Worm (Caenorhabditis elegans): Measurements from ENCODE around the gene clec-127.
A peak's percentile ranks its signal among the peaks of the same experiment; 100 is the strongest.

The clec-127 gene

DNA sequence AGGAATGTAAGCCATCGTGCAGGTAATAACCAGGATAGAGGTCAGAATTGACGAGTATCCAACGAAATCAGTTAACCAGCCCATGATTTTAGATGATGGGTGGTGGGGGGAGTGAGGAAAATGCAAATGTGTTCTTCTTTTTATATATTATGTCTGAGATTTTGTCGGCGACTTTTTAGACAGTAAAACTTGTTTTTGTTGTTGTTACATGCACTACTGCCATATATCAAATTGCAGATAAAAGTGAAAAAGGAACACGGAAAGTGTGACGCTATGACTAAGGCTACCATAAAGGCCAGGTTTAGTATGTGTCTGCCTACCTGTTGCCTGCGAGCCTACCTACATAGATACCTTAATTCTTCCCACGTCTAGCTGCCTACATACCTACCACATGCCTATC is 44.9 kb downstream of the clec-127 start, which contains the start of gene col-72:
Gene col-72, minus strand, starts transcription at position 101 of the 400 bp plus-strand sequence.
- no peak for TF ChIP-seq hmg-4 (GFP tag; optimal IDR thresholded peaks at IDR 0.05)
- TF ChIP-seq flt-1 (GFP tag; IDR thresholded peaks at IDR 0.05), result no peak
- TF ChIP-seq tbx-37 (GFP tag; conservative IDR thresholded peaks at IDR 0.05), result no peak
- TF ChIP-seq ceh-13 (GFP tag; optimal IDR thresholded peaks at IDR 0.05), result no peak

ce11 chrII:3520988-3521850 is 47.8 kb downstream of the clec-127 start, which contains the start of gene W09G10.9:
Gene W09G10.9, plus strand, starts transcription at chrII:3521800.
- peak; percentile 91 for TF ChIP-seq sea-1 (GFP tag; conservative IDR thresholded peaks at IDR 0.05)
- TF ChIP-seq hmg-4 (GFP tag; optimal IDR thresholded peaks at IDR 0.05), result peak; percentile 82
- peak; percentile 72 for TF ChIP-seq hnd-1 (tag; optimal IDR thresholded peaks at IDR 0.05)
- peak; percentile 92 for TF ChIP-seq tbx-11 (GFP tag; IDR thresholded peaks at IDR 0.05)
- no peak for TF ChIP-seq ama-1 (optimal IDR thresholded peaks at IDR 0.05)
- TF ChIP-seq aly-1 (tag; optimal IDR thresholded peaks at IDR 0.05), result peak; percentile 75
- TF ChIP-seq pes-1 (GFP tag; IDR thresholded peaks at IDR 0.05), result peak; percentile 95
- peak; percentile 30 for TF ChIP-seq tra-4 (tag; optimal IDR thresholded peaks at IDR 0.05)
- TF ChIP-seq ceh-13 (GFP tag; optimal IDR thresholded peaks at IDR 0.05), result peak; percentile 70
- peak; percentile 93 for TF ChIP-seq tbx-37 (GFP tag; conservative IDR thresholded peaks at IDR 0.05)
- peak; percentile 57 for TF ChIP-seq hmbx-1 (tag; optimal IDR thresholded peaks at IDR 0.05)
- peak; percentile 96 for TF ChIP-seq scrt-1 (GFP tag; IDR thresholded peaks at IDR 0.05)
- peak; percentile 58 for TF ChIP-seq ets-7 (tag; optimal IDR thresholded peaks at IDR 0.05)
- TF ChIP-seq F13C5.2 (tag; optimal IDR thresholded peaks at IDR 0.05), result peak; percentile 59
- TF ChIP-seq flt-1 (GFP tag; IDR thresholded peaks at IDR 0.05), result peak; percentile 91
- peak; percentile 83 for TF ChIP-seq ceh-36 (tag; optimal IDR thresholded peaks at IDR 0.05)
- peak; percentile 28 for TF ChIP-seq B0310.2 (tag; optimal IDR thresholded peaks at IDR 0.05)

DNA sequence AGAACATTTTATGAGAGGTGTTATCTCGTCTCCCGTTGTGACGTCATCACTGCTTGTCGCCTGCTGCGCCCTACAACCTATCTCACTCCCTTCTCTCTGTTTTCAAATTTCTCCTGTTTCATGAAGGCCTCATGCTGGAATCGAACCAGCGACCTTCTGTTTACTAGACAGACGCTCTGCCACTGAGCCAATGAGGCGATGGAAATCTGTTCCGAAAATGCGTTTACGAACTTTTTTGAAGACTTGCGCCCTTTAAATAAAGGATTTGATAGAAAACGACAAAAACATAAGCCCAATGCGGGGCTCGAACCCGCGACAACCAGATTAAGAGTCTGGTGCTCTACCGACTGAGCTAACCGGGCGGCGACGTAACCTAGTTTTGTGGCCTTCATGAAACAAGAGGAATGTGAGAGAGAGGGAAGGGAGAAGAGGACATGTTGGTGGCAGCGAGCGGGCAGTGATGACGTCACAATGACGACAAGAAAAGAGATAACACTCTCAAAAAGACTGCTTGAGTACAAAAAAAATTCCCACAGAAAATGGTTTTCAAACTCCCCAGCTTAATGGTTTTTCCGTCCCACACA is 50.0 kb downstream of the clec-127 start, which contains the start of gene clec-126:
Gene clec-126, plus strand, starts transcription at position 534 of the 584 bp plus-strand sequence.
- TF ChIP-seq tra-4 (tag; optimal IDR thresholded peaks at IDR 0.05), result peak; percentile 70
- peak; percentile 84 for TF ChIP-seq aly-1 (tag; optimal IDR thresholded peaks at IDR 0.05)
- TF ChIP-seq B0310.2 (tag; optimal IDR thresholded peaks at IDR 0.05), result peak; percentile 74
- TF ChIP-seq hmg-4 (GFP tag; optimal IDR thresholded peaks at IDR 0.05), result peak; percentile 93
- TF ChIP-seq ceh-13 (GFP tag; optimal IDR thresholded peaks at IDR 0.05), result peak; percentile 77
- TF ChIP-seq ceh-36 (tag; optimal IDR thresholded peaks at IDR 0.05), result peak; percentile 94
- TF ChIP-seq F13C5.2 (tag; optimal IDR thresholded peaks at IDR 0.05), result peak; percentile 81
- peak; percentile 62 for TF ChIP-seq hnd-1 (tag; optimal IDR thresholded peaks at IDR 0.05)
- TF ChIP-seq flt-1 (GFP tag; IDR thresholded peaks at IDR 0.05), result peak; percentile 87
- peak; percentile 85 for TF ChIP-seq tbx-37 (GFP tag; conservative IDR thresholded peaks at IDR 0.05)
- no peak for TF ChIP-seq ama-1 (optimal IDR thresholded peaks at IDR 0.05)
- peak; percentile 76 for TF ChIP-seq ets-7 (tag; optimal IDR thresholded peaks at IDR 0.05)
- peak; percentile 86 for TF ChIP-seq sea-1 (GFP tag; conservative IDR thresholded peaks at IDR 0.05)
- TF ChIP-seq tbx-11 (GFP tag; IDR thresholded peaks at IDR 0.05), result peak; percentile 78; the same call in 1 of the 2 replicates
- TF ChIP-seq scrt-1 (GFP tag; IDR thresholded peaks at IDR 0.05), result peak; percentile 89
- TF ChIP-seq hmbx-1 (tag; optimal IDR thresholded peaks at IDR 0.05), result peak; percentile 52
- TF ChIP-seq pes-1 (GFP tag; IDR thresholded peaks at IDR 0.05), result peak; percentile 90
